Worm (Caenorhabditis elegans): ENCODE measurements around the gene col-187.

col-187 gene

ce11 chrX:16040207-16040716 lies 32.4 kb upstream of the col-187 start, which contains the start of gene B0395.3:
Gene B0395.3 (minus strand): TSS chrX:16040257.
- peak; percentile 55 for TF ChIP-seq nhr-71 (tag; optimal IDR thresholded peaks at IDR 0.05)
- TF ChIP-seq snu-23 (GFP tag; optimal IDR thresholded peaks at IDR 0.05), result peak; percentile 34
- no peak for TF ChIP-seq ces-1 (GFP tag; optimal IDR thresholded peaks at IDR 0.05)
- no peak for TF ChIP-seq lin-15B (tag; optimal IDR thresholded peaks at IDR 0.05)
- peak; percentile 37 for TF ChIP-seq rnt-1 (tag; optimal IDR thresholded peaks at IDR 0.05)
- peak; percentile 67 for TF ChIP-seq blmp-1 (tag; optimal IDR thresholded peaks at IDR 0.05)
- TF ChIP-seq tbx-2 (tag; optimal IDR thresholded peaks at IDR 0.05), result peak; percentile 24
- peak; percentile 6 for TF ChIP-seq nhr-47 (tag; optimal IDR thresholded peaks at IDR 0.05)
- TF ChIP-seq fkh-8 (tag; optimal IDR thresholded peaks at IDR 0.05), result no peak
- TF ChIP-seq nhr-19 (GFP tag; conservative IDR thresholded peaks at IDR 0.05), result peak; percentile 40
- peak; percentile 33 for TF ChIP-seq nhr-20 (tag; optimal IDR thresholded peaks at IDR 0.05)
- TF ChIP-seq isw-1 (GFP tag; IDR thresholded peaks at IDR 0.05), result no peak
- no peak for TF ChIP-seq nhr-84 (tag; optimal IDR thresholded peaks at IDR 0.05)
- TF ChIP-seq lin-14 (GFP tag; optimal IDR thresholded peaks at IDR 0.05), result peak; percentile 91
- no peak for TF ChIP-seq aha-1 (tag; optimal IDR thresholded peaks at IDR 0.05)
- TF ChIP-seq ceh-88 (GFP tag; IDR thresholded peaks at IDR 0.05), result no peak
- no peak for TF ChIP-seq mdl-1 (tag; optimal IDR thresholded peaks at IDR 0.05)
- TF ChIP-seq mep-1 (tag; optimal IDR thresholded peaks at IDR 0.05), result peak; percentile 39
- peak; percentile 82 for TF ChIP-seq nhr-85 (tag)
- no peak for TF ChIP-seq dpl-1 (GFP tag; optimal IDR thresholded peaks at IDR 0.05)
- no peak for TF ChIP-seq elt-3 (tag; optimal IDR thresholded peaks at IDR 0.05)
- peak; percentile 1 for TF ChIP-seq dsc-1 (tag; optimal IDR thresholded peaks at IDR 0.05)
- no peak for TF ChIP-seq F16B12.6 (tag; optimal IDR thresholded peaks at IDR 0.05)
- no peak for TF ChIP-seq ztf-11 (tag; optimal IDR thresholded peaks at IDR 0.05)
- peak; percentile 17 for TF ChIP-seq C16A3.4 (tag; optimal IDR thresholded peaks at IDR 0.05)
- peak in 1 of 2 experiments; percentile 40 for TF ChIP-seq lin-35 (GFP tag; optimal IDR thresholded peaks at IDR 0.05)
- peak; percentile 7 for TF ChIP-seq jun-1 (tag; optimal IDR thresholded peaks at IDR 0.05)
- TF ChIP-seq grh-1 (GFP tag; IDR thresholded peaks at IDR 0.05), result peak; percentile 39; the same call in 1 of the 2 replicates
- no peak for TF ChIP-seq zag-1 (tag; optimal IDR thresholded peaks at IDR 0.05)
- no peak for TF ChIP-seq egl-13 (tag; optimal IDR thresholded peaks at IDR 0.05)
- TF ChIP-seq lsy-2 (tag; optimal IDR thresholded peaks at IDR 0.05), result peak in 1 of 2 experiments; percentile 22
- TF ChIP-seq C34B4.2 (tag; optimal IDR thresholded peaks at IDR 0.05), result no peak

- peak; percentile 40 for TF ChIP-seq elt-2 (tag; optimal IDR thresholded peaks at IDR 0.05)
- no peak for TF ChIP-seq nhr-20 (tag; optimal IDR thresholded peaks at IDR 0.05)
Measured at ce11 chrX:16041808-16042207, 30.9 kb upstream of the col-187 start.

ce11 chrX:16042480-16042879 lies 30.2 kb upstream of the col-187 start:
- TF ChIP-seq nhr-71 (tag; optimal IDR thresholded peaks at IDR 0.05), result peak; percentile 10
- no peak for TF ChIP-seq nhr-237 (tag; optimal IDR thresholded peaks at IDR 0.05)
- peak; percentile 17 for TF ChIP-seq nhr-47 (tag; optimal IDR thresholded peaks at IDR 0.05)

DNA sequence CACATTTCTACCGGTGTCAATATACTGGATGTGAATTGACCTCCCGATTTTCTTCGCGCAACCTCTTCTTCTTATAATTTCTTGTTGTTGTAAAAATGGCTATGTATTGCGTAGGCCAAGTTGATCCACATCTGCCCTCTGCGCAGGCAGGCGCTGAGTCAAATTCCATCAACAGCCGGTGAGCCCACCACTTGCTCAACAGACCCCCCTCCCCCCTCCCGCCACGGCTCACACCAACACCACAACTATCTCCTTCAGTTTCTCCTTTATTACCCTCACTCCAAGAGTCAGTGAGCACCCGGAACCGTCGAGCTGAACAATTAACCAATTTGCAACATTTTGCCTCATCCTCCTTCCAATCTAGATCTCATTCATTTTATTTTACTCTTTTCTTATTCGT lies 28.4 kb upstream of the col-187 start:
- TF ChIP-seq lin-15B (tag; optimal IDR thresholded peaks at IDR 0.05), result no peak
- no peak for TF ChIP-seq efl-1 (optimal IDR thresholded peaks at IDR 0.05)
- TF ChIP-seq efl-1 (GFP tag; optimal IDR thresholded peaks at IDR 0.05 in 1 of 2), result peak in 1 of 2 experiments; percentile 49
- TF ChIP-seq fkh-8 (tag; optimal IDR thresholded peaks at IDR 0.05), result no peak

- TF ChIP-seq fkh-10 (GFP tag; optimal IDR thresholded peaks at IDR 0.05) (no peak), mep-1 (tag; optimal IDR thresholded peaks at IDR 0.05) (no peak), pax-3 (tag; optimal IDR thresholded peaks at IDR 0.05) (no peak), nhr-85 (tag) (no peak), ceh-88 (GFP tag; IDR thresholded peaks at IDR 0.05) (no peak), vab-15 (tag; optimal IDR thresholded peaks at IDR 0.05) (no peak), nhr-90 (tag; optimal IDR thresholded peaks at IDR 0.05; ENCODE audit: poor library complexity) (no peak), lin-13 (GFP tag; optimal IDR thresholded peaks at IDR 0.05) (no peak), fkh-4 (tag; optimal IDR thresholded peaks at IDR 0.05; ENCODE audit: borderline replicate concordance) (no peak)
Measured at ce11 chrX:16046379-16046778, 26.3 kb upstream of the col-187 start.

Measured in whole organism, L1 larva.